Worm (Caenorhabditis elegans): ENCODE results near the gene pkc-3.

- no peak for TF ChIP-seq nhr-2 (tag; optimal IDR thresholded peaks at IDR 0.05)
- TF ChIP-seq snpc-4 (tag; optimal IDR thresholded peaks at IDR 0.05), result no peak
- no peak for TF ChIP-seq nhr-12 (tag; optimal IDR thresholded peaks at IDR 0.05)
- TF ChIP-seq ceh-39 (tag; optimal IDR thresholded peaks at IDR 0.05), result no peak
- TF ChIP-seq nhr-28 (tag; optimal IDR thresholded peaks at IDR 0.05), result no peak
- no peak for TF ChIP-seq unc-62 (GFP tag; optimal IDR thresholded peaks at IDR 0.05)
- no peak for TF ChIP-seq lin-13 (tag; optimal IDR thresholded peaks at IDR 0.05)
Observed at ce11 chrII:5364516-5364915, 15.3 kb upstream of the pkc-3 start.
